Fruit fly (Drosophila melanogaster): ENCODE measurements around the gene CG13284.

The CG13284 gene

dm6 chr2L:16815989-16816749 lies 32.3 kb downstream of the CG13284 start, which contains the start of gene mdy (continued):
- TF ChIP-seq pnt (GFP tag; optimal IDR thresholded peaks at IDR 0.05) (peak; percentile 49), CG14860 (GFP tag; IDR thresholded peaks at IDR 0.05; ENCODE audit: partially characterized antibody) (peak; percentile 52; the same call in 1 of the 3 replicates), ci (GFP tag; IDR thresholded peaks at IDR 0.05) (peak; percentile 66), pros (GFP tag; optimal IDR thresholded peaks at IDR 0.05) (no peak), CG16813 (GFP tag; IDR thresholded peaks at IDR 0.05; ENCODE audit: partially characterized antibody) (peak; percentile 52; the same call in 2 of the 3 replicates), Camta (GFP tag; optimal IDR thresholded peaks at IDR 0.05) (peak; percentile 4), CG11398 (GFP tag; optimal IDR thresholded peaks at IDR 0.05) (no peak), bcd (GFP tag; optimal IDR thresholded peaks at IDR 0.05) (peak; percentile 28), al (GFP tag; IDR thresholded peaks at IDR 0.05) (peak; percentile 70), HmgZ (tag; optimal IDR thresholded peaks at IDR 0.05) (peak; percentile 55), CG6272 (GFP tag; IDR thresholded peaks at IDR 0.05) (peak; percentile 30; the same call in 1 of the 2 replicates), scrt (GFP tag; optimal IDR thresholded peaks at IDR 0.05) (no peak), CG2120 (GFP tag; optimal IDR thresholded peaks at IDR 0.05) (peak; percentile 81), Mrtf (GFP tag; IDR thresholded peaks at IDR 0.05) (peak; percentile 47; the same call in 1 of the 3 replicates), her (GFP tag; optimal IDR thresholded peaks at IDR 0.05) (peak; percentile 39), E2f1 (GFP tag; IDR thresholded peaks at IDR 0.05) (peak; percentile 59), Dll (GFP tag; IDR thresholded peaks at IDR 0.05; ENCODE audit: partially characterized antibody) (peak; percentile 69), Gug (GFP tag; IDR thresholded peaks at IDR 0.05) (peak; percentile 51; the same call in 2 of the 4 replicates), Vsx1 (GFP tag; optimal IDR thresholded peaks at IDR 0.05) (peak; percentile 31), lov (optimal IDR thresholded peaks at IDR 0.05) (no peak), lov (GFP tag; IDR thresholded peaks at IDR 0.05) (0 out of 3 replicates have a peak, but pooled peaks have one; percentile 56), CG7963 (GFP tag; IDR thresholded peaks at IDR 0.05; ENCODE audit: partially characterized antibody) (0 out of 3 replicates have a peak, but pooled peaks have one; percentile 29), Bteb2 (GFP tag; optimal IDR thresholded peaks at IDR 0.05) (peak; percentile 47), ERR (GFP tag; optimal IDR thresholded peaks at IDR 0.05) (no peak), luna (GFP tag; optimal IDR thresholded peaks at IDR 0.05) (no peak), Usf (GFP tag; optimal IDR thresholded peaks at IDR 0.05) (peak; percentile 11), CG17186 (GFP tag; optimal IDR thresholded peaks at IDR 0.05) (peak; percentile 7), Elba2 (GFP tag; optimal IDR thresholded peaks at IDR 0.05) (peak; percentile 36), stc (GFP tag; IDR thresholded peaks at IDR 0.05) (0 out of 2 replicates have a peak, but pooled peaks have one; percentile 5), CG15073 (GFP tag; optimal IDR thresholded peaks at IDR 0.05) (no peak), CG2202 (tag; optimal IDR thresholded peaks at IDR 0.05) (no peak), CG4282 (GFP tag; optimal IDR thresholded peaks at IDR 0.05) (peak; percentile 9), grau (tag; optimal IDR thresholded peaks at IDR 0.05) (peak; percentile 63), MBD-R2 (GFP tag; IDR thresholded peaks at IDR 0.05) (no peak; the same call in 1 of the 2 replicates), usp (GFP tag; optimal IDR thresholded peaks at IDR 0.05) (no peak), gfzf (GFP tag; optimal IDR thresholded peaks at IDR 0.05) (no peak), Adf1 (GFP tag; IDR thresholded peaks at IDR 0.05) (no peak; the same call in 1 of the 2 replicates), sna (GFP tag; IDR thresholded peaks at IDR 0.05; ENCODE audit: partially characterized antibody) (no peak; the same call in 1 of the 2 replicates), CG4820 (GFP tag; optimal IDR thresholded peaks at IDR 0.05) (peak; percentile 43), ATbp (GFP tag; optimal IDR thresholded peaks at IDR 0.05) (peak; percentile 44), CG34376 (GFP tag; optimal IDR thresholded peaks at IDR 0.05) (peak; percentile 69), maf-S (GFP tag; optimal IDR thresholded peaks at IDR 0.05) (peak; percentile 23), az2 (GFP tag; optimal IDR thresholded peaks at IDR 0.05) (peak; percentile 61), Bdp1 (GFP tag; optimal IDR thresholded peaks at IDR 0.05) (peak; percentile 37), Sin3A (optimal IDR thresholded peaks at IDR 0.05) (no peak), repo (GFP tag; optimal IDR thresholded peaks at IDR 0.05) (peak; percentile 22), ewg (GFP tag; optimal IDR thresholded peaks at IDR 0.05) (no peak), Eip74EF (GFP tag; optimal IDR thresholded peaks at IDR 0.05) (peak in 1 of 2 experiments; percentile 17), CHES-1-like (GFP tag; optimal IDR thresholded peaks at IDR 0.05) (peak; percentile 68)
